Worm (Caenorhabditis elegans): Measurements from ENCODE around the gene nspe-5.
A peak's percentile ranks its signal among the peaks of the same experiment; 100 is the strongest.

nspe-5 gene

DNA sequence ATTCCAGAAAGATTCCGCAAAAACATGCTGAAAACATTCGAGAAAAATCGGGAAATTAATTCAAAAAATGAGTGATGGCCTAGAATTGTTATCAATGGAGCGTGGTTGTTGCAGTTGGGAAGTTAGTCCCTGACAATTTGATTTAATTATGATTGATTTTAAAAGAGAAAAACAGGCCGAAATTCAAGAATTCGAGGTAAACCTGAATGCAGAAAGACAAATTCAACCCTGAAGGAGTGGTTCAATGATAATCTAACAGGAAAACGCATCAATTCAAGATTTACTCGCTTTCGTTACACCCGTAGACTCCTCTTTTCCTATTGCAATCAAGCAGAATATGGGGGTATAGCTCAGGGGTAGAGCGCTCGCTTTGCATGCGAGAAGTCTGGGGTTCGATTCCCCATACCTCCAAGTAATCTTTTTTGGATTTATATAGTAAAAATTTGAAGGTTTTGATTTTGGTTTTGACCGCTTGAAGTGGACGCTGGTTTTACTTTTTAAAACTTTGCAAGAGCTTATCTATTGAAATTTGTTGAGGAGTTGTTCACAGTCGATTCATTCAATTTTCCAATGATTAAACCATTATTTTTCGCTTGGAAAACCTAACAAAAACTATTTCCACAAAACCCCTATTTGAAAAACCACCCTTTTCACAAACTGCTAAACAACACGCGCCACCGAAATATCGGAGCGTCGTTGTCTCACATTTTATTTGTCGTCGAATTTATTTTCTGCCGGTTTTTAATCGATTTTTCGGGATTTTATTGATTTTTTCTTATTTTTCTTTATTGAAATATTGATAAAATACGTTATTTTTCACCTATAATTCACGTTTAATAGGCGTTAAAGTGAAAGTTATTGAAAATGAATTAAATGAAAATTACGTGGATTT, 49.6 kb downstream of the nspe-5 start:
- TF ChIP-seq madf-6 (GFP tag; IDR thresholded peaks at IDR 0.05) = peak; percentile 71
- TF ChIP-seq C17E4.6 (GFP tag; IDR thresholded peaks at IDR 0.05) = peak; percentile 52; the same call in 1 of the 2 replicates
- no peak for TF ChIP-seq hlh-26 (GFP tag; conservative IDR thresholded peaks at IDR 0.05)
- no peak for TF ChIP-seq F57C9.4 (tag; optimal IDR thresholded peaks at IDR 0.05)
- TF ChIP-seq tlf-1 (GFP tag; optimal IDR thresholded peaks at IDR 0.05) = peak; percentile 68
- TF ChIP-seq egl-18 (GFP tag; IDR thresholded peaks at IDR 0.05) = no peak
- TF ChIP-seq bed-2 (GFP tag; IDR thresholded peaks at IDR 0.05) = 0 out of 2 replicates have a peak, but pooled peaks have one; percentile 20
- no peak for TF ChIP-seq zfh-2 (GFP tag; conservative IDR thresholded peaks at IDR 0.05)
- TF ChIP-seq sptf-2 (GFP tag; optimal IDR thresholded peaks at IDR 0.05) = no peak
- TF ChIP-seq B0035.1 (tag; optimal IDR thresholded peaks at IDR 0.05) = peak; percentile 23
- TF ChIP-seq snpc-4 (GFP tag; optimal IDR thresholded peaks at IDR 0.05) = no peak
- peak in 3 of 4 experiments; percentile 39 to 63 (median 54) for TF ChIP-seq snpc-4 (tag; optimal IDR thresholded peaks at IDR 0.05)
- peak; percentile 92 for TF ChIP-seq lin-26 (GFP tag; IDR thresholded peaks at IDR 0.05)
- TF ChIP-seq pbrm-1 (GFP tag; IDR thresholded peaks at IDR 0.05) = peak; percentile 63
- TF ChIP-seq ceh-27 (GFP tag; optimal IDR thresholded peaks at IDR 0.05) = peak; percentile 91
- TF ChIP-seq nhr-179 (tag; optimal IDR thresholded peaks at IDR 0.05) = no peak
- peak; percentile 46 for TF ChIP-seq F49E8.2 (tag; optimal IDR thresholded peaks at IDR 0.05; ENCODE audit: insufficient read depth)
- TF ChIP-seq F52B5.7 (tag; optimal IDR thresholded peaks at IDR 0.05) = no peak
- no peak for TF ChIP-seq fkh-3 (tag; optimal IDR thresholded peaks at IDR 0.05)
- peak; percentile 73 for TF ChIP-seq D2030.7 (GFP tag; IDR thresholded peaks at IDR 0.05)
- TF ChIP-seq Y56A3A.18 (GFP tag; IDR thresholded peaks at IDR 0.05) = peak; percentile 74
- TF ChIP-seq chd-7 (tag; optimal IDR thresholded peaks at IDR 0.05) = no peak
- peak; percentile 56 for TF ChIP-seq rcor-1 (GFP tag; IDR thresholded peaks at IDR 0.05)
- peak; percentile 68 for TF ChIP-seq F33H1.4 (GFP tag; IDR thresholded peaks at IDR 0.05)
- no peak for TF ChIP-seq C06A6.2 (GFP tag; conservative IDR thresholded peaks at IDR 0.05)
- peak; percentile 72 for TF ChIP-seq K12H6.12 (tag; optimal IDR thresholded peaks at IDR 0.05)
- peak; percentile 82 to 85 for TF ChIP-seq rec-8 (tag; optimal IDR thresholded peaks at IDR 0.05)
- peak; percentile 82 for TF ChIP-seq athp-1 (tag; optimal IDR thresholded peaks at IDR 0.05)
- 0 out of 2 replicates have a peak, but pooled peaks have one; percentile 25 for TF ChIP-seq F37B4.10 (GFP tag; IDR thresholded peaks at IDR 0.05)
- TF ChIP-seq tbp1 (GFP tag; optimal IDR thresholded peaks at IDR 0.05) = peak; percentile 92
- TF ChIP-seq let-526 (GFP tag; IDR thresholded peaks at IDR 0.05) = no peak
- peak; percentile 53 for TF ChIP-seq T07F8.4 (tag; optimal IDR thresholded peaks at IDR 0.05)
- TF ChIP-seq dpl-1 (GFP tag; optimal IDR thresholded peaks at IDR 0.05) = peak; percentile 15
- peak; percentile 63 for TF ChIP-seq nhr-27 (tag; optimal IDR thresholded peaks at IDR 0.05)
- TF ChIP-seq nhr-120 (GFP tag; IDR thresholded peaks at IDR 0.05) = no peak
- 0 out of 2 replicates have a peak, but pooled peaks have one; percentile 28 for TF ChIP-seq attf-6 (GFP tag; IDR thresholded peaks at IDR 0.05)
- TF ChIP-seq F57A8.1 (GFP tag; optimal IDR thresholded peaks at IDR 0.05) = no peak
- TF ChIP-seq dpff-1 (tag; optimal IDR thresholded peaks at IDR 0.05) = no peak
- TF ChIP-seq Y95B8A.8 (GFP tag; IDR thresholded peaks at IDR 0.05) = no peak
- TF ChIP-seq egrh-3 (GFP tag; IDR thresholded peaks at IDR 0.05) = no peak
- no peak for TF ChIP-seq aptf-3 (GFP tag; IDR thresholded peaks at IDR 0.05)
- TF ChIP-seq let-607 (tag; optimal IDR thresholded peaks at IDR 0.05) = peak; percentile 40 to 73
- peak; percentile 47 for TF ChIP-seq ceh-79 (tag; optimal IDR thresholded peaks at IDR 0.05)
- no peak for TF ChIP-seq F23B12.7 (tag; optimal IDR thresholded peaks at IDR 0.05; ENCODE audit: insufficient read depth)
- TF ChIP-seq mcd-1 (GFP tag; IDR thresholded peaks at IDR 0.05) = peak; percentile 97
- peak; percentile 78; the same call in 1 of the 2 replicates for TF ChIP-seq cebp-2 (GFP tag; IDR thresholded peaks at IDR 0.05)

Data from whole organism, young adult.